Fruit fly (Drosophila melanogaster) whole organism, wandering third instar larva: ENCODE results near the gene NfI.

Experiments used
- CrebA ChIP-seq: fragments of 200-800 bp; sonication (Bioruptor generic); optimal IDR thresholded peaks from 2 replicates; lab custom pipeline; 2016; ENCODE audit warnings: missing biosample characterization, mild to moderate bottlenecking, missing genetic modification characterization, borderline replicate concordance
- Dfd ChIP-seq: fragments of >200 bp; optimal IDR thresholded peaks from 2 replicates; lab custom pipeline; 2017; ENCODE audit warnings: missing biosample characterization, missing genetic modification characterization
- GATAd ChIP-seq: sonication (Bioruptor generic); optimal IDR thresholded peaks from 2 replicates; lab custom pipeline; 2016; ENCODE audit warnings: missing biosample characterization, missing genetic modification characterization
- HLH106 ChIP-seq: fragments of 200-800 bp; optimal IDR thresholded peaks from 3 replicates; lab custom pipeline; 2019; ENCODE audit warnings: missing biosample characterization, mild to moderate bottlenecking, missing genetic modification characterization, moderate library complexity
- Hr78 ChIP-seq: fragments of >200 bp; optimal IDR thresholded peaks from 2 replicates; lab custom pipeline; 2017; ENCODE audit warnings: missing biosample characterization, missing genetic modification characterization
- Hr83 ChIP-seq: fragments of 200-300 bp; sonication (Bioruptor generic); optimal IDR thresholded peaks from 2 replicates; lab custom pipeline; 2016; ENCODE audit warnings: missing biosample characterization, mild to moderate bottlenecking, missing genetic modification characterization, moderate library complexity; ENCODE audit not compliant: poor library complexity, severe bottlenecking
- Myc ChIP-seq: fragments of >200 bp; optimal IDR thresholded peaks from 2 replicates; lab custom pipeline; 2017
- OdsH ChIP-seq: fragments of 200-800 bp; sonication (Bioruptor generic); optimal IDR thresholded peaks from 2 replicates; lab custom pipeline; 2016; ENCODE audit warnings: missing biosample characterization, mild to moderate bottlenecking, missing genetic modification characterization
- Vsx2 ChIP-seq: fragments of 200-300, 225-300 bp; sonication (Bioruptor generic); optimal IDR thresholded peaks from 2 replicates; lab custom pipeline; 2018; ENCODE audit warnings: missing biosample characterization, missing genetic modification characterization; ENCODE audit not compliant: partially characterized antibody
- h ChIP-seq: fragments of 200-800 bp; sonication (Bioruptor generic); optimal IDR thresholded peaks from 3 replicates; lab custom pipeline; 2016; ENCODE audit warnings: missing biosample characterization, mild to moderate bottlenecking, missing genetic modification characterization
- pan ChIP-seq: fragments of >200 bp; optimal IDR thresholded peaks from 2 replicates; lab custom pipeline; 2017
- psq ChIP-seq: fragments of 200-800 bp; sonication (Bioruptor generic); optimal IDR thresholded peaks from 3 replicates; lab custom pipeline; 2017; ENCODE audit warnings: missing biosample characterization, mild to moderate bottlenecking, missing genetic modification characterization, moderate library complexity
- usp ChIP-seq: fragments of >200 bp; optimal IDR thresholded peaks from 2 replicates; lab custom pipeline; 2017; ENCODE audit warnings: missing biosample characterization, missing genetic modification characterization

DNA sequence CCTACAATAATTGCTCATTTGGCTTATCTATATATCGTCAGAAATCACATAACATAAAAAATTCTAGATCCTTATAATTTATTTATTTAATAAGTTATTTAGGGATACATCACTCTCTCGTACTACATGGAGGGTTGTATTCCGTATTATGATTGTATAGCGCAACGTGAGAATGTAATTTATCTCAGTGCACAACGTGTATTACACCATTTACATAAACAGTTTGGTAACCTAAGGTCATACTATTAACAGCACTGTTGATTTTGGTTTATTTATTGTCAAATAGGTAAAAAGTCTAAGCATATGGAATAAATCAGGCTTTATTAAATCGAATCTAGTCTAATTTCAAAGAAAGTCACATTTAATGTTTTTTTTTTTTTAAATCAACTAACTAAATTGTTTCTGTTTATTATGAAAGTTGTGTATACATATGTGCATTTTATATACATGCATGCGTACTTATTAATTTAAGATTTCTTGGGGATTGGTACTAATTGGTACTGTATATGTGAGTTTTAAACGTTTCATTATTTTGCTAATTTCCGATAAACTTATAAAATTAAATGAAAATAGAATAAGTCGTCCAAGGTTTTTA is 38.6 kb upstream of the NfI start, which contains the start of gene Rnf11:
- no peak for TF ChIP-seq h
- TF ChIP-seq Vsx2 (GFP tag; lab: Kevin White, UChicago) = no peak
- TF ChIP-seq psq = no peak
- no peak for TF ChIP-seq OdsH (GFP tag; lab: Kevin White, UChicago)
- TF ChIP-seq CrebA (GFP tag; lab: Kevin White, UChicago) = no peak
- no peak for TF ChIP-seq pan (lab: Kevin White, UChicago)
- TF ChIP-seq HLH106 (tag; lab: Kevin White, UChicago) = no peak
- no peak for TF ChIP-seq Myc (lab: Kevin White, UChicago)
- TF ChIP-seq Hr78 = peak; percentile 90
- TF ChIP-seq Dfd = no peak
- no peak for TF ChIP-seq Hr83
- TF ChIP-seq GATAd (GFP tag; lab: Kevin White, UChicago) = no peak
- no peak for TF ChIP-seq usp (GFP tag; lab: Kevin White, UChicago)
